Worm (Caenorhabditis elegans): ENCODE data around the gene K07F5.16.

DNA sequence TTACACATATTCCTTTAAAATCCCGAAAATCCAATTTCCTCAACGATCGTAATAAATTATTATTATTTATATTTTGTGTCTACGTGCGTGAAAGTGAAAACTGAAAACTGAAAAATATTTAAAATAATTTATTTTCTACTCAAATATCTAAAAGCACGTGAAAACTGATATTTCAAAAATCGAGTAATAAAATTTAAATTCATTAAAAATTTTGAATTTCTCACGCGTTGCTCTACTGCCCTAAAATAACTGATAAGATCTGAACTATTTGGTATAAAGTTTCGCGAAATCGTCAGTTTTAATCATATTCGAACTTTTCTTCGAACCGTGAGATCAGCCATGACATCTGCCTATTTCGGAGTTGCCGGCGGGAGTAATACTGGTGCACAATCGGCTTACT is 11.7 kb upstream of the K07F5.16 start, which contains the start of gene ssq-1:
- TF ChIP-seq ztf-29 (GFP tag; IDR thresholded peaks at IDR 0.05) = no peak
- TF ChIP-seq T22C8.4 (GFP tag; IDR thresholded peaks at IDR 0.05) = no peak
- no peak for TF ChIP-seq flt-1 (GFP tag; IDR thresholded peaks at IDR 0.05)
- no peak for TF ChIP-seq med-1 (GFP tag; optimal IDR thresholded peaks at IDR 0.05; ENCODE audit: insufficient read depth)
- no peak for TF ChIP-seq klf-2 (GFP tag; conservative IDR thresholded peaks at IDR 0.05)
- TF ChIP-seq cog-1 (tag; optimal IDR thresholded peaks at IDR 0.05) = no peak
- TF ChIP-seq ref-1 (GFP tag; conservative IDR thresholded peaks at IDR 0.05) = no peak

Measured in whole organism, midembryonic.